Worm (Caenorhabditis elegans): ENCODE measurements around the gene C16E9.1.

C16E9.1 gene

ce11 chrX:6962347-6962746, 22.3 kb downstream of the C16E9.1 start:
- no peak for TF ChIP-seq unc-42 (tag; optimal IDR thresholded peaks at IDR 0.05)
- no peak for TF ChIP-seq pag-3 (tag; optimal IDR thresholded peaks at IDR 0.05; ENCODE audit: borderline replicate concordance)
- no peak for TF ChIP-seq ceh-9 (tag; optimal IDR thresholded peaks at IDR 0.05)
- TF ChIP-seq hlh-6 (tag; optimal IDR thresholded peaks at IDR 0.05): no peak
- TF ChIP-seq unc-3 (GFP tag; conservative IDR thresholded peaks at IDR 0.05): no peak
- TF ChIP-seq unc-3 (tag; optimal IDR thresholded peaks at IDR 0.05): no peak
- no peak for TF ChIP-seq ref-2 (tag; optimal IDR thresholded peaks at IDR 0.05)
- no peak for TF ChIP-seq pat-9 (tag; optimal IDR thresholded peaks at IDR 0.05)
- no peak for TF ChIP-seq mec-3 (tag; optimal IDR thresholded peaks at IDR 0.05; ENCODE audit: borderline replicate concordance)
- no peak for TF ChIP-seq odd-2 (tag; optimal IDR thresholded peaks at IDR 0.05)
- no peak for TF ChIP-seq ztf-16 (tag; optimal IDR thresholded peaks at IDR 0.05)
- TF ChIP-seq rnt-1 (tag; optimal IDR thresholded peaks at IDR 0.05): no peak
- no peak for TF ChIP-seq nfya-1 (tag; optimal IDR thresholded peaks at IDR 0.05)
- TF ChIP-seq sox-4 (tag; optimal IDR thresholded peaks at IDR 0.05): no peak
- TF ChIP-seq ceh-2 (tag; optimal IDR thresholded peaks at IDR 0.05): no peak
- no peak for TF ChIP-seq tbx-7 (tag; optimal IDR thresholded peaks at IDR 0.05)
- no peak for TF ChIP-seq ceh-34 (tag; optimal IDR thresholded peaks at IDR 0.05)

ce11 chrX:6963842-6964241, 23.8 kb downstream of the C16E9.1 start:
- no peak for TF ChIP-seq ama-1 (optimal IDR thresholded peaks at IDR 0.05)
- no peak for TF ChIP-seq unc-86 (tag; optimal IDR thresholded peaks at IDR 0.05)
- TF ChIP-seq unc-42 (tag; optimal IDR thresholded peaks at IDR 0.05): peak; percentile 81
- no peak for TF ChIP-seq ets-4 (tag; optimal IDR thresholded peaks at IDR 0.05)

ce11 chrX:6967057-6967456, 27.0 kb downstream of the C16E9.1 start, which contains the start of gene F01E11.3:
F01E11.3 (plus strand) TSS chrX:6967357.
- TF ChIP-seq ref-2 (tag; optimal IDR thresholded peaks at IDR 0.05) (no peak), sdc-2 (tag; optimal IDR thresholded peaks at IDR 0.05) (no peak), lim-6 (tag; optimal IDR thresholded peaks at IDR 0.05) (no peak), ceh-48 (tag; optimal IDR thresholded peaks at IDR 0.05) (no peak), C38D4.7 (GFP tag; optimal IDR thresholded peaks at IDR 0.05) (no peak), pha-4 (tag; optimal IDR thresholded peaks at IDR 0.05) (no peak), ceh-34 (tag; optimal IDR thresholded peaks at IDR 0.05) (no peak)

- TF ChIP-seq ref-2 (tag; optimal IDR thresholded peaks at IDR 0.05) (no peak), ama-1 (optimal IDR thresholded peaks at IDR 0.05) (no peak), nfya-1 (tag; optimal IDR thresholded peaks at IDR 0.05) (no peak), gmeb-2 (tag; optimal IDR thresholded peaks at IDR 0.05) (no peak), ceh-31 (tag; optimal IDR thresholded peaks at IDR 0.05) (no peak), ceh-48 (tag; optimal IDR thresholded peaks at IDR 0.05) (no peak), lim-6 (tag; optimal IDR thresholded peaks at IDR 0.05) (no peak), F13H6.1 (tag; optimal IDR thresholded peaks at IDR 0.05) (no peak), hlh-6 (tag; optimal IDR thresholded peaks at IDR 0.05) (no peak), tbx-2 (tag; optimal IDR thresholded peaks at IDR 0.05) (no peak), fkh-6 (tag; optimal IDR thresholded peaks at IDR 0.05) (no peak)
Observed at ce11 chrX:6968553-6968952, 28.5 kb downstream of the C16E9.1 start.

- TF ChIP-seq F13H6.1 (tag; optimal IDR thresholded peaks at IDR 0.05) (no peak), ceh-45 (GFP tag; IDR thresholded peaks at IDR 0.05) (no peak), unc-42 (tag; optimal IDR thresholded peaks at IDR 0.05) (peak; percentile 66), tbx-7 (tag; optimal IDR thresholded peaks at IDR 0.05) (no peak)
Observed at ce11 chrX:6970134-6970533, 30.1 kb downstream of the C16E9.1 start.

ce11 chrX:6971301-6971700, 31.3 kb downstream of the C16E9.1 start:
- TF ChIP-seq ceh-48 (tag; optimal IDR thresholded peaks at IDR 0.05) (peak; percentile 46), ama-1 (optimal IDR thresholded peaks at IDR 0.05) (no peak), nfya-1 (tag; optimal IDR thresholded peaks at IDR 0.05) (peak; percentile 43), tbx-2 (tag; optimal IDR thresholded peaks at IDR 0.05) (peak; percentile 15), ets-4 (tag; optimal IDR thresholded peaks at IDR 0.05) (no peak), ceh-31 (tag; optimal IDR thresholded peaks at IDR 0.05) (peak; percentile 28), ceh-19 (GFP tag; optimal IDR thresholded peaks at IDR 0.05) (peak; percentile 33)

Measured in whole organism, late embryonic.